Worm (Caenorhabditis elegans) whole organism, early embryonic: ENCODE results near the gene F53F1.4.

ENCODE experiments used
- B0310.2 ChIP-seq: sonication (generic microtip); optimal IDR thresholded peaks from 2 replicates; lab custom pipeline; 2016; ENCODE audit warnings: mild to moderate bottlenecking, missing genetic modification characterization, missing compliant biosample characterization
- F13C5.2 ChIP-seq: sonication (generic microtip); optimal IDR thresholded peaks from 2 replicates; lab custom pipeline; 2017; ENCODE audit warnings: mild to moderate bottlenecking, missing genetic modification characterization, inconsistent platforms, missing compliant biosample characterization
- ama-1 ChIP-seq: fragments of 150-350 bp; optimal IDR thresholded peaks from 2 replicates; lab custom pipeline; 2014
- ceh-13 ChIP-seq: fragments of 200-800 bp; sonication (Bioruptor generic); optimal IDR thresholded peaks from 2 replicates; lab custom pipeline; 2018; ENCODE audit warnings: mild to moderate bottlenecking, missing genetic modification characterization, missing compliant biosample characterization
- ceh-36 ChIP-seq: sonication (generic microtip); optimal IDR thresholded peaks from 2 replicates; lab custom pipeline; 2016; ENCODE audit warnings: missing genetic modification characterization, inconsistent platforms, missing compliant biosample characterization
- flt-1 ChIP-seq: fragments of 200-800 bp; sonication (Bioruptor generic); IDR thresholded peaks from 2 replicates; pipeline ENCODE4 v1.3.6; 2022; ENCODE audit warnings: missing genetic modification characterization, missing compliant biosample characterization
- scrt-1 ChIP-seq: fragments of 200-800 bp; sonication (Bioruptor generic); IDR thresholded peaks from 2 replicates; pipeline ENCODE4 v1.3.6; 2022; ENCODE audit warnings: missing genetic modification characterization, missing compliant biosample characterization
- tbx-11 ChIP-seq: fragments of 200-800 bp; sonication (Bioruptor generic); IDR thresholded peaks from 2 replicates; pipeline ENCODE4 v1.3.6; 2022; ENCODE audit warnings: missing genetic modification characterization, missing compliant biosample characterization

ce11 chrV:13367024-13367423, 43.9 kb upstream of the F53F1.4 start, which contains the start of gene srx-125:
- no peak for TF ChIP-seq B0310.2
- TF ChIP-seq scrt-1 (GFP tag; lab: Robert Waterston, UW), result no peak
- no peak for TF ChIP-seq ama-1 (lab: Kevin White, UChicago)
- no peak for TF ChIP-seq ceh-13 (GFP tag; lab: Kevin White, UChicago)
- TF ChIP-seq tbx-11 (GFP tag; lab: Robert Waterston, UW), result no peak
- TF ChIP-seq flt-1, result no peak
- TF ChIP-seq ceh-36 (tag; lab: Kevin White, UChicago), result no peak
- no peak for TF ChIP-seq F13C5.2
